Fruit fly (Drosophila melanogaster) whole organism, adult: ENCODE measurements around the gene Torsin.

Experiments used
- CG11617 ChIP-seq: fragments of 200-800 bp; sonication (Bioruptor generic); optimal IDR thresholded peaks from 2 replicates; lab custom pipeline; 2017; ENCODE audit warnings: mild to moderate bottlenecking, missing biosample characterization, missing genetic modification reagents, missing genetic modification characterization
- CG12768 ChIP-seq: fragments of 200-800 bp; sonication (Bioruptor generic); optimal IDR thresholded peaks from 2 replicates; lab custom pipeline; 2017; ENCODE audit warnings: missing biosample characterization, missing genetic modification characterization, mild to moderate bottlenecking, moderate library complexity, missing genetic modification reagents
- CG14711 ChIP-seq: fragments of 200-800 bp; sonication (Bioruptor generic); optimal IDR thresholded peaks from 2 replicates; lab custom pipeline; 2018; ENCODE audit warnings: missing biosample characterization, mild to moderate bottlenecking, missing genetic modification characterization, moderate library complexity
- CG1620 ChIP-seq: fragments of 200-800 bp; sonication (Bioruptor generic); optimal IDR thresholded peaks from 2 replicates; lab custom pipeline; 2016; ENCODE audit warnings: missing biosample characterization, missing genetic modification characterization
- CG33017 ChIP-seq: fragments of 200-800 bp; sonication (Bioruptor generic); optimal IDR thresholded peaks from 2 replicates; lab custom pipeline; 2018; ENCODE audit warnings: missing biosample characterization, mild to moderate bottlenecking, missing genetic modification characterization, moderate library complexity
- CG5204 ChIP-seq: fragments of 200-800 bp; sonication (Bioruptor generic); optimal IDR thresholded peaks from 2 replicates; lab custom pipeline; 2016; ENCODE audit warnings: missing biosample characterization, missing genetic modification characterization
- CG7045 ChIP-seq: fragments of 200-800 bp; sonication (Bioruptor generic); optimal IDR thresholded peaks from 2 replicates; lab custom pipeline; 2017; ENCODE audit warnings: missing biosample characterization, mild to moderate bottlenecking, missing genetic modification characterization
- CG7101 ChIP-seq: fragments of 200-800 bp; sonication (Bioruptor generic); optimal IDR thresholded peaks from 2 replicates; lab custom pipeline; 2018; ENCODE audit warnings: missing biosample characterization, mild to moderate bottlenecking, missing genetic modification characterization, moderate library complexity
- Clk ChIP-seq: fragments of 200-800 bp; sonication (Bioruptor generic); optimal IDR thresholded peaks from 2 replicates; lab custom pipeline; 2017; ENCODE audit warnings: missing biosample characterization, missing genetic modification characterization
- Crg-1 ChIP-seq: fragments of 200-800 bp; sonication (Bioruptor generic); optimal IDR thresholded peaks from 2 replicates; lab custom pipeline; 2016; ENCODE audit warnings: missing biosample characterization, missing genetic modification characterization
- Hr96 ChIP-seq: fragments of 200-800 bp; sonication (Bioruptor generic); optimal IDR thresholded peaks from 2 replicates; lab custom pipeline; 2016; ENCODE audit warnings: missing biosample characterization, missing genetic modification characterization
- Mnt ChIP-seq: fragments of 200-800 bp; sonication (Bioruptor generic); optimal IDR thresholded peaks from 2 replicates; lab custom pipeline; 2016; ENCODE audit warnings: missing biosample characterization, mild to moderate bottlenecking, missing genetic modification characterization
- bab1 ChIP-seq: fragments of 200-800 bp; sonication (Bioruptor generic); optimal IDR thresholded peaks from 3 replicates; lab custom pipeline; 2019; ENCODE audit warnings: missing biosample characterization, mild to moderate bottlenecking, missing genetic modification characterization, moderate library complexity
- cic ChIP-seq: fragments of 200-800 bp; sonication (Bioruptor generic); optimal IDR thresholded peaks from 2 replicates; lab custom pipeline; 2017; ENCODE audit warnings: missing biosample characterization, mild to moderate bottlenecking, missing genetic modification characterization, moderate library complexity
- cnc ChIP-seq, 2 experiments: fragments of >200 bp; optimal IDR thresholded peaks; 2 replicates each; lab custom pipeline; 2017
- kay ChIP-seq: fragments of 200-800 bp; sonication (Bioruptor generic); peaks from one replicate; lab custom pipeline; 2016; ENCODE audit warnings: missing biosample characterization, missing genetic modification characterization, borderline replicate concordance
- ovo ChIP-seq: fragments of 200-800 bp; sonication (Bioruptor generic); optimal IDR thresholded peaks from 2 replicates; lab custom pipeline; 2016; ENCODE audit warnings: missing biosample characterization, missing genetic modification characterization
- pad ChIP-seq: fragments of 200-800 bp; sonication (Bioruptor generic); optimal IDR thresholded peaks from 3 replicates; lab custom pipeline; 2017; ENCODE audit warnings: missing biosample characterization, missing genetic modification characterization, mild to moderate bottlenecking, moderate library complexity, missing genetic modification reagents
- tj ChIP-seq: fragments of 200-800 bp; sonication (Bioruptor generic); optimal IDR thresholded peaks from 3 replicates; lab custom pipeline; 2017; ENCODE audit warnings: missing biosample characterization, mild to moderate bottlenecking, missing genetic modification characterization, moderate library complexity
- toe ChIP-seq: fragments of 200-800 bp; sonication (Bioruptor generic); optimal IDR thresholded peaks from 2 replicates; lab custom pipeline; 2016; ENCODE audit warnings: missing biosample characterization, missing genetic modification characterization

The Torsin gene

DNA sequence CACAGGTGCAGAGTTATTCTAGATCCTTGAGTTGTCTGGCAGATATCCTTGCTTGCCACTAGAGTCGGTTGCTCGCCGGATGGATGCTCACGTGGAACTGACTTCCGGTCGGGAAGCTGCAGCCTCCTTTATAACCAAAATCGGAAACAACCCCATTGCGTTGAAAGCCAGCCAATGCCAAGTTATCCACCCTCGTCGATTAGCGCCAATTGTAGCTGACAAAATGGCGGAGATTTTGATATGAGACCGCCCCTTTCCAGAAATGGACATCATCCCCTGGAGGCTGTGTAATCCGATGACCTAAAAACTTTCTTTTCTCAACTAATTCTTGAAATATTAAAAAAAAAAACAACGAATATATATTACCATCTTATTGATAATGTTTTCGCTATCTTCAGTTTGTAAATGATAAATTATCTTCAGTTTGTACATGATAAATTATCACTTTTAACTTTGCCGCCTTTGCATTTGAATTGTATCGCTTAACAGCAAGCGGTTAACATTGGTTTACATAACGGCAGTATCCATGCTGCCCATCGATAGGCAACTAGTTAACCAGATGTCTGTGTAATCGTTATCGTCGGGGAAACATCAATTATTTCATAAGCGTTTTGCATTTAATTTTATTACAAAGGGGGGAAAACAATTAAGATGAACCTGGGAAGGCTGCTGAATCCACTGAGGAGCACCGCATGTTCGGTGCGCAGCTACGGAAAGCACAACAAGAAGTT is 2.4 kb downstream of the Torsin start, which contains the start of the genes HLH4C and mRpL30:
Gene HLH4C (minus strand): TSS at position 99 of the 731 bp plus-strand sequence.
Gene mRpL30 (plus strand): TSS at position 556 of the 731 bp plus-strand sequence.
- TF ChIP-seq cic (GFP tag; lab: Kevin White, UChicago) (no peak), cnc (optimal IDR thresholded peaks at IDR 0.05; lab: Kevin White, UChicago) (no peak), CG11617 (GFP tag; lab: Kevin White, UChicago) (no peak), CG14711 (tag; lab: Kevin White, UChicago) (no peak), kay (GFP tag; lab: Kevin White, UChicago) (no peak), CG1620 (no peak), pad (GFP tag; lab: Kevin White, UChicago) (no peak), CG33017 (no peak), CG5204 (no peak), bab1 (no peak), Hr96 (no peak), toe (no peak), Mnt (GFP tag; lab: Kevin White, UChicago) (no peak), CG7101 (no peak)

DNA sequence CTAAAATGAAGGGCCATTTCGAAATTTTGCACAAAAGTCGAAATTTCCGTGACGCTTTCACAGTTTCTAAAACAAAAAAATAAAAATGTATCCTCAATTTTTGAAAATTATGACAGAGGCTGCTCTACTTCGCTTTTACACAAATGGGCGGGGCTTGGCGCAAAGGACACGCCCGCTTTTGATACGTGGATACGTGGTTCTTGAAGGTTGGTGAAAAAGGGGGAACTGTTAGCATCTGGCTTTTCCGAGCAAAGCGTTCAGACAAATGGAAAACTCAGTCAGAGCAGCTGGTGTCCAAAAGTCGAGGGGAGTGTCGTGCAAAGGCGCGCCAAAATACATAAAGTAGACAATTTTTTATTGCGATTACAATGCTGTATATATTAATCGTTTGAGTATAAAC is 5.1 kb downstream of the Torsin start, which contains the start of gene CG3062:
Gene CG3062 (minus strand): TSS at position 101 of the 400 bp plus-strand sequence.
- TF ChIP-seq Clk (no peak), Crg-1 (GFP tag; lab: Kevin White, UChicago) (no peak), CG7045 (GFP tag; lab: Kevin White, UChicago) (no peak), tj (GFP tag; lab: Kevin White, UChicago) (no peak), bab1 (no peak), kay (GFP tag; lab: Kevin White, UChicago) (no peak), cic (GFP tag; lab: Kevin White, UChicago) (no peak), CG5204 (no peak), CG33017 (no peak), CG7101 (no peak), CG12768 (no peak), CG1620 (no peak), CG14711 (tag; lab: Kevin White, UChicago) (no peak), toe (no peak), ovo (no peak)

- TF ChIP-seq CG12768: no peak
- no peak for TF ChIP-seq CG33017
- TF ChIP-seq bab1: no peak
- no peak for TF ChIP-seq CG5204
- no peak for TF ChIP-seq Clk
- no peak for TF ChIP-seq CG1620
- TF ChIP-seq cic (GFP tag; lab: Kevin White, UChicago): no peak
- TF ChIP-seq pad (GFP tag; lab: Kevin White, UChicago): no peak
- no peak for TF ChIP-seq CG14711 (tag; lab: Kevin White, UChicago)
- TF ChIP-seq CG11617 (GFP tag; lab: Kevin White, UChicago): no peak
Observed at dm6 chrX:4643887-4644286, 5.9 kb downstream of the Torsin start, which contains the start of gene CG3081. Gene CG3081 (minus strand): TSS chrX:4643987.

DNA sequence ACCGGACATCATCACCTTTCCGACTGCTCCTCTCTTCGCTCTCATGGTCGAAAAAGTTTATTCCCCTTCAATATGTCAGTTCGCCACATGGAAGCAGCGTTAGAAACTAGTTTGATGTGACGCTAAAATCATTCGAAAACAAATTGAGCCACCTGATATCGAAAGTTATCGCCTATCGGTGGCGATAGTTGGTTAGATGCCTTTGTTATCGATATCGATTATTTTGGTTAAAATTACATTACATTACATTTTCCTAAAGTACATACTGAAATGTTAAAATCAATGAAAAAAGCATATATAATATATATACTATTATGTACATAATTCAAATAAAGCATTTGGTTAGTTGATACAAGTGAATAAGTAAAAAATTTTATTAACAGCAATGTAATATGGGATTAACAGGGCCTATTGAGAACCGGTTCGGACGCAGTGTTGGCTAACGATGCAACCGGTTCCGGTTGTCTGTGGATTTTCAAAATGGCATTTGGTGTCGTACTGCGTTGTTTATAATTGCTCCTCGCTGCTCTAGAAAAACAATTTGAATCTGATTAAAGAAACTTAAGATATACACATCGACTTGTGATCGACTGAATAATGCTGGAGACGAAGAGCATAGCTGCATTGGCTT is 13.9 kb downstream of the Torsin start, which contains the start of the genes Alms1a and pon:
Gene Alms1a (minus strand): TSS at position 149 of the 631 bp plus-strand sequence.
Gene pon (plus strand): TSS at position 463 of the 631 bp plus-strand sequence.
- TF ChIP-seq bab1 (no peak), cnc (optimal IDR thresholded peaks at IDR 0.05; lab: Kevin White, UChicago) (no peak), kay (GFP tag; lab: Kevin White, UChicago) (peak; percentile 64)

DNA sequence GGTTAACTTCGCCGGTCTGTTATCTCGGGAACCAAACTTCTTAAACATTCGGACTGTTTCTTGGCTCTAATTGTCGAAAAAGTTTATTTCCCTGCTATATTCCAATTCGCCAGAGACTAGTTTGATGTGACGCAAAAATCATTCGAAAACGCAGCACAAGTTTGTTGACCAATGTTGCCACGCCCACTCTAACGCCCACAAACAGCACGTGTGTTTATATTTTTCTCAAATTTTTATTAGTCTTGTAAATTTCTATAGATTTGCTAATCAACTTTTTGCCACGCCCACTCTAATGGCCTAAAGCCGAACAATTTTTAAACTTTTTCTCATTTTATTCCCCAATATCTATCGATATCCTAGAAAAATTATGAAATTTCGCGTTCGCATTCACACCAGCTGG is 19.0 kb downstream of the Torsin start, which contains the start of gene Alms1b:
Gene Alms1b (minus strand): TSS at position 101 of the 400 bp plus-strand sequence.
- TF ChIP-seq toe: no peak
- no peak for TF ChIP-seq CG14711 (tag; lab: Kevin White, UChicago)
- no peak for TF ChIP-seq bab1
- TF ChIP-seq cic (GFP tag; lab: Kevin White, UChicago): no peak
- no peak for TF ChIP-seq Crg-1 (GFP tag; lab: Kevin White, UChicago)
- no peak for TF ChIP-seq Hr96
- no peak for TF ChIP-seq pad (GFP tag; lab: Kevin White, UChicago)
- TF ChIP-seq CG7045 (GFP tag; lab: Kevin White, UChicago): no peak
- no peak for TF ChIP-seq ovo
- no peak for TF ChIP-seq Clk
- no peak for TF ChIP-seq kay (GFP tag; lab: Kevin White, UChicago)
- TF ChIP-seq tj (GFP tag; lab: Kevin White, UChicago): no peak
- no peak for TF ChIP-seq CG33017
- TF ChIP-seq CG7101: no peak
- TF ChIP-seq CG11617 (GFP tag; lab: Kevin White, UChicago): no peak

DNA sequence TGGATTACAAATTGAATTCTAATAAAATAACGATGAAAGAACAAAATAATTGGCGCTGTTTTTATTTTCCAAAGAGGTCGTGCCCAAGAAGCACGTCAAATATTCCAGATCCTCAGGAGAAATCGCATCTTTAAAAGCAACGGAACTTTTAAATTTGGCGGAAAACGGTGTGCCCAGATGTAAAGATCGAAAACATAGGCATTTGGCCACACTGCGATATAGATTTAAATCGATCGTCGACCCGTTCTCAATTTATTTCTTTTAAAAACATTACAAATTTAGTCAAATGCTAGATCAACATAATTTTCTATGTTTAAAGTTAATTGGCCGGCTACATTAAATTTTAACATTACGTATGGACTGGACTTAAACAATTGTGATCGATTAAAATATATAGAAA is 22.7 kb downstream of the Torsin start:
- no peak for TF ChIP-seq kay (GFP tag; lab: Kevin White, UChicago)
- no peak for TF ChIP-seq CG5204
- no peak for TF ChIP-seq ovo
- no peak for TF ChIP-seq CG33017
- no peak for TF ChIP-seq tj (GFP tag; lab: Kevin White, UChicago)
- no peak for TF ChIP-seq CG14711 (tag; lab: Kevin White, UChicago)
- TF ChIP-seq CG1620: no peak
- TF ChIP-seq CG7045 (GFP tag; lab: Kevin White, UChicago): no peak
- TF ChIP-seq Mnt (GFP tag; lab: Kevin White, UChicago): no peak
- TF ChIP-seq pad (GFP tag; lab: Kevin White, UChicago): no peak
- TF ChIP-seq CG7101: no peak
- TF ChIP-seq bab1: no peak
- no peak for TF ChIP-seq cic (GFP tag; lab: Kevin White, UChicago)
- TF ChIP-seq cnc (optimal IDR thresholded peaks at IDR 0.05; lab: Kevin White, UChicago): no peak
- TF ChIP-seq Crg-1 (GFP tag; lab: Kevin White, UChicago): no peak
- TF ChIP-seq Hr96: no peak
- no peak for TF ChIP-seq CG12768
- no peak for TF ChIP-seq toe
